Worm (Caenorhabditis elegans) whole organism, L1 larva: Measurements from ENCODE around the gene T26H5.9.
A peak's percentile ranks its signal among the peaks of the same experiment; 100 is the strongest.

Source experiments
- F16B12.6 ChIP-seq: fragments of 150-350 bp; optimal IDR thresholded peaks from 2 replicates; lab custom pipeline; 2014; ENCODE audit warnings: missing biosample characterization, missing genetic modification characterization
- Y116A8C.19 ChIP-seq: sonication (generic microtip); optimal IDR thresholded peaks from 2 replicates; lab custom pipeline; 2016; ENCODE audit warnings: missing compliant biosample characterization, missing genetic modification characterization, borderline replicate concordance
- aha-1 ChIP-seq: fragments of 150-350 bp; optimal IDR thresholded peaks from 2 replicates; lab custom pipeline; 2014; ENCODE audit warnings: missing biosample characterization, missing genetic modification characterization
- alr-1 ChIP-seq: fragments of 200-800 bp; sonication (Bioruptor generic); optimal IDR thresholded peaks from 2 replicates; lab custom pipeline; 2018; ENCODE audit warnings: borderline replicate concordance, mild to moderate bottlenecking, missing genetic modification characterization, missing compliant biosample characterization
- aly-2 ChIP-seq: fragments of 150-350 bp; optimal IDR thresholded peaks from 2 replicates; lab custom pipeline; 2014; ENCODE audit warnings: missing biosample characterization, missing genetic modification characterization
- blmp-1 ChIP-seq: fragments of 150-350 bp; optimal IDR thresholded peaks from 2 replicates; lab custom pipeline; 2014; ENCODE audit warnings: missing biosample characterization, missing genetic modification characterization
- ceh-82 ChIP-seq, 3 experiments: fragments of 150-350 bp in 1 of 3; sonication (generic microtip) in 2 of 3; optimal IDR thresholded peaks; 2 replicates each; lab custom pipeline; 2014 to 2017; ENCODE audit warnings: missing biosample characterization in 3 of 3, missing genetic modification characterization in 3 of 3
- ceh-88 ChIP-seq: fragments of 200-800 bp; sonication (Bioruptor generic); IDR thresholded peaks from 2 replicates; pipeline ENCODE4 v1.3.6; 2022; ENCODE audit warnings: missing genetic modification characterization, missing compliant biosample characterization
- efl-1 ChIP-seq, 4 experiments: fragments of 150-350 bp; optimal IDR thresholded peaks in 3 of 4; peaks in 1 of 4; 1 replicate in 1 of 4; 2 replicates in 3 of 4; lab custom pipeline; 2014; ENCODE audit warnings: missing biosample characterization in 2 of 4, missing genetic modification characterization in 2 of 4, missing genetic modification reagents in 2 of 4
- elt-2 ChIP-seq: sonication (generic microtip); optimal IDR thresholded peaks from 2 replicates; lab custom pipeline; 2016; ENCODE audit warnings: missing genetic modification characterization, mild to moderate bottlenecking, inconsistent platforms, missing compliant biosample characterization, missing genetic modification reagents
- elt-3 ChIP-seq, 6 experiments: fragments of 150-350 bp in 1 of 6; sonication (generic microtip); optimal IDR thresholded peaks; 2 replicates each; lab custom pipeline; 2017 to 2018; ENCODE audit warnings: missing biosample characterization in 6 of 6, missing genetic modification characterization in 6 of 6, inconsistent platforms in 1 of 6
- ets-5 ChIP-seq: fragments of 200-800 bp; sonication (Bioruptor generic); IDR thresholded peaks from 2 replicates; pipeline ENCODE4 v1.3.6; 2022; ENCODE audit warnings: missing genetic modification characterization, missing compliant biosample characterization
- hlh-4 ChIP-seq: sonication (generic microtip); optimal IDR thresholded peaks from 2 replicates; lab custom pipeline; 2016; ENCODE audit warnings: mild to moderate bottlenecking, missing genetic modification characterization, missing compliant biosample characterization
- jun-1 ChIP-seq: fragments of 150-350 bp; optimal IDR thresholded peaks from 2 replicates; lab custom pipeline; 2014; ENCODE audit warnings: missing biosample characterization, missing genetic modification reagents, missing genetic modification characterization
- lin-15B ChIP-seq: fragments of 150-350 bp; sonication (generic microtip); optimal IDR thresholded peaks from 3 replicates; lab custom pipeline; 2014; ENCODE audit warnings: missing biosample characterization, missing genetic modification characterization
- lin-35 ChIP-seq, 2 experiments: fragments of 150-350 bp; optimal IDR thresholded peaks; 2 replicates each; lab custom pipeline; 2014; ENCODE audit warnings: missing biosample characterization in 2 of 2, missing genetic modification characterization in 2 of 2, missing genetic modification reagents in 2 of 2
- lin-39 ChIP-seq: fragments of 150-350 bp; optimal IDR thresholded peaks from 2 replicates; lab custom pipeline; 2014; ENCODE audit warnings: missing biosample characterization, missing genetic modification reagents, missing genetic modification characterization
- lsy-2 ChIP-seq, 2 experiments: fragments of 150-350 bp; optimal IDR thresholded peaks; 2 replicates each; lab custom pipeline; 2014; ENCODE audit warnings: missing biosample characterization in 2 of 2, missing genetic modification characterization in 2 of 2
- nhr-20 ChIP-seq: sonication (generic microtip); optimal IDR thresholded peaks from 2 replicates; lab custom pipeline; 2016; ENCODE audit warnings: mild to moderate bottlenecking, missing genetic modification characterization, missing compliant biosample characterization
- nhr-71 ChIP-seq: sonication (generic microtip); optimal IDR thresholded peaks from 2 replicates; lab custom pipeline; 2016; ENCODE audit warnings: mild to moderate bottlenecking, missing genetic modification characterization, moderate library complexity, missing compliant biosample characterization
- nhr-84 ChIP-seq: sonication (generic microtip); optimal IDR thresholded peaks from 2 replicates; lab custom pipeline; 2017; ENCODE audit warnings: missing biosample characterization, missing genetic modification characterization
- nhr-85 ChIP-seq: sonication (generic microtip); peaks from one replicate; lab custom pipeline; 2016; ENCODE audit warnings: missing genetic modification characterization, inconsistent platforms, missing compliant biosample characterization
- nhr-90 ChIP-seq: sonication (generic microtip); optimal IDR thresholded peaks from 2 replicates; lab custom pipeline; 2016; ENCODE audit warnings: mild to moderate bottlenecking, missing genetic modification characterization, missing compliant biosample characterization; ENCODE audit not compliant: poor library complexity
- pax-3 ChIP-seq: fragments of 200-800 bp; sonication (Bioruptor generic); optimal IDR thresholded peaks from 2 replicates; lab custom pipeline; 2018; ENCODE audit warnings: mild to moderate bottlenecking, missing genetic modification characterization, moderate library complexity, missing compliant biosample characterization
- snu-23 ChIP-seq: sonication (generic microtip); optimal IDR thresholded peaks from 2 replicates; lab custom pipeline; 2016; ENCODE audit warnings: missing genetic modification characterization, missing compliant biosample characterization
- sptf-1 ChIP-seq: fragments of 150-350 bp; optimal IDR thresholded peaks from 2 replicates; lab custom pipeline; 2014; ENCODE audit warnings: missing biosample characterization, missing genetic modification characterization
- swsn-7 ChIP-seq: sonication (generic microtip); optimal IDR thresholded peaks from 2 replicates; lab custom pipeline; 2016; ENCODE audit warnings: missing genetic modification characterization, missing compliant biosample characterization
- tlp-1 ChIP-seq: fragments of 150-350 bp; optimal IDR thresholded peaks from 2 replicates; lab custom pipeline; 2014; ENCODE audit warnings: missing biosample characterization, missing genetic modification characterization
- unc-62 ChIP-seq: fragments of 150-350 bp; optimal IDR thresholded peaks from 2 replicates; lab custom pipeline; 2014; ENCODE audit warnings: missing biosample characterization, missing genetic modification reagents, missing genetic modification characterization
- ztf-4 ChIP-seq: fragments of 150-350 bp; optimal IDR thresholded peaks from 2 replicates; lab custom pipeline; 2014; ENCODE audit warnings: missing biosample characterization, missing genetic modification characterization

The T26H5.9 gene

ce11 chrV:15444615-15445014, at the start of gene T26H5.9:
Gene T26H5.9 (plus strand): TSS chrV:15444916.
- TF ChIP-seq unc-62 (no peak), elt-2 (tag; lab: Kevin White, UChicago) (peak; percentile 57), jun-1 (tag; lab: Kevin White, UChicago) (peak; percentile 27), aha-1 (tag; lab: Kevin White, UChicago) (no peak), ceh-82 (tag; optimal IDR thresholded peaks at IDR 0.05; lab: Kevin White, UChicago) (no peak)

ce11 chrV:15395347-15395746, 49.4 kb upstream of the T26H5.9 start, which contains the start of gene cyb-3:
Gene cyb-3 (plus strand): TSS chrV:15395696.
- no peak for TF ChIP-seq ztf-4 (tag; lab: Kevin White, UChicago)
- no peak for TF ChIP-seq blmp-1
- TF ChIP-seq efl-1 (optimal IDR thresholded peaks at IDR 0.05; lab: Kevin White, UChicago): no peak
- peak in 1 of 2 experiments; percentile 95 for TF ChIP-seq efl-1 (GFP tag; optimal IDR thresholded peaks at IDR 0.05 in 1 of 2; lab: Kevin White, UChicago)
- TF ChIP-seq ets-5 (GFP tag; lab: Robert Waterston, UW): no peak
- TF ChIP-seq lin-35 (GFP tag; optimal IDR thresholded peaks at IDR 0.05; lab: Kevin White, UChicago): peak in 1 of 2 experiments; percentile 7

ce11 chrV:15397139-15397538, 47.6 kb upstream of the T26H5.9 start:
- no peak for TF ChIP-seq hlh-4 (tag; lab: Kevin White, UChicago)
- no peak for TF ChIP-seq Y116A8C.19
- no peak for TF ChIP-seq snu-23 (GFP tag; lab: Kevin White, UChicago)
- no peak for TF ChIP-seq ztf-4 (tag; lab: Kevin White, UChicago)
- TF ChIP-seq blmp-1: no peak
- no peak for TF ChIP-seq pax-3 (tag; lab: Kevin White, UChicago)
- TF ChIP-seq F16B12.6 (tag; lab: Kevin White, UChicago): no peak
- TF ChIP-seq aha-1 (tag; lab: Kevin White, UChicago): no peak
- no peak for TF ChIP-seq nhr-20 (tag; lab: Kevin White, UChicago)
- no peak for TF ChIP-seq nhr-90 (tag; lab: Kevin White, UChicago)

- no peak for TF ChIP-seq swsn-7 (tag; lab: Kevin White, UChicago)
- no peak for TF ChIP-seq aly-2 (tag; lab: Kevin White, UChicago)
- TF ChIP-seq ceh-88 (GFP tag; lab: Robert Waterston, UW): no peak
- no peak for TF ChIP-seq F16B12.6 (tag; lab: Kevin White, UChicago)
- TF ChIP-seq efl-1 (optimal IDR thresholded peaks at IDR 0.05; lab: Kevin White, UChicago): no peak
- no peak for TF ChIP-seq efl-1 (GFP tag; optimal IDR thresholded peaks at IDR 0.05 in 1 of 2; lab: Kevin White, UChicago)
- TF ChIP-seq alr-1: no peak
- no peak for TF ChIP-seq nhr-84
- TF ChIP-seq lsy-2 (tag; optimal IDR thresholded peaks at IDR 0.05; lab: Kevin White, UChicago): no peak
- no peak for TF ChIP-seq nhr-20 (tag; lab: Kevin White, UChicago)
- TF ChIP-seq sptf-1 (tag; lab: Kevin White, UChicago): no peak
- no peak for TF ChIP-seq lin-39 (tag; lab: Kevin White, UChicago)
- no peak for TF ChIP-seq aha-1 (tag; lab: Kevin White, UChicago)
- no peak for TF ChIP-seq elt-3 (tag; optimal IDR thresholded peaks at IDR 0.05; lab: Kevin White, UChicago)
- TF ChIP-seq elt-2 (tag; lab: Kevin White, UChicago): no peak
- TF ChIP-seq nhr-71: no peak
- no peak for TF ChIP-seq tlp-1 (tag; lab: Kevin White, UChicago)
- TF ChIP-seq lin-15B: no peak
These were observed 46.0 kb upstream of the T26H5.9 start, which contains the start of gene fbxa-199 for ce11 chrV:15398728-15399127. Gene fbxa-199 (minus strand): TSS chrV:15398828.

ce11 chrV:15399691-15400377, 44.9 kb upstream of the T26H5.9 start, which contains the start of the genes T06E6.15 and sri-7:
Gene T06E6.15 (minus strand): TSS chrV:15399791.
Gene sri-7 (plus strand): TSS chrV:15400327.
- no peak for TF ChIP-seq nhr-85 (tag; lab: Kevin White, UChicago)
- peak; percentile 89 for TF ChIP-seq hlh-4 (tag; lab: Kevin White, UChicago)
- no peak for TF ChIP-seq efl-1 (optimal IDR thresholded peaks at IDR 0.05; lab: Kevin White, UChicago)
- peak in 1 of 2 experiments; percentile 40 for TF ChIP-seq efl-1 (GFP tag; optimal IDR thresholded peaks at IDR 0.05 in 1 of 2; lab: Kevin White, UChicago)
- TF ChIP-seq lin-15B: no peak
